Worm (Caenorhabditis elegans) whole organism, midembryonic: Measurements from ENCODE around the gene F13B6.2.

Source experiments
- cog-1 ChIP-seq: sonication (generic microtip); optimal IDR thresholded peaks from 2 replicates; lab custom pipeline; 2016; ENCODE audit warnings: missing genetic modification characterization, missing compliant biosample characterization
- flt-1 ChIP-seq: fragments of 200-800 bp; sonication (Bioruptor generic); IDR thresholded peaks from 2 replicates; pipeline ENCODE4 v1.3.6; 2022; ENCODE audit warnings: missing genetic modification characterization, missing compliant biosample characterization
- klf-2 ChIP-seq: fragments of 200-800 bp; sonication (Bioruptor generic); conservative IDR thresholded peaks from 2 replicates; pipeline ENCODE4 v1.3.6; 2022; ENCODE audit warnings: missing genetic modification reagents, missing genetic modification characterization, missing compliant biosample characterization
- ref-1 ChIP-seq: fragments of 200-800 bp; sonication (Bioruptor generic); conservative IDR thresholded peaks from 2 replicates; pipeline ENCODE4 v1.3.6; 2022; ENCODE audit warnings: missing genetic modification reagents, missing genetic modification characterization, missing compliant biosample characterization
- tab-1 ChIP-seq: fragments of 200-800 bp; sonication (Bioruptor generic); IDR thresholded peaks from 2 replicates; pipeline ENCODE4 v1.3.6; 2022; ENCODE audit warnings: missing genetic modification characterization, missing compliant biosample characterization
- ztf-23 ChIP-seq: fragments of 200-800 bp; sonication (Bioruptor generic); IDR thresholded peaks from 2 replicates; pipeline ENCODE4 v1.3.6; 2022; ENCODE audit warnings: missing genetic modification reagents, missing genetic modification characterization, missing compliant biosample characterization
- ztf-29 ChIP-seq: fragments of 200-800 bp; sonication (Bioruptor generic); IDR thresholded peaks from 2 replicates; pipeline ENCODE4 v1.3.6; 2022; ENCODE audit warnings: missing genetic modification reagents, missing genetic modification characterization, missing compliant biosample characterization

DNA sequence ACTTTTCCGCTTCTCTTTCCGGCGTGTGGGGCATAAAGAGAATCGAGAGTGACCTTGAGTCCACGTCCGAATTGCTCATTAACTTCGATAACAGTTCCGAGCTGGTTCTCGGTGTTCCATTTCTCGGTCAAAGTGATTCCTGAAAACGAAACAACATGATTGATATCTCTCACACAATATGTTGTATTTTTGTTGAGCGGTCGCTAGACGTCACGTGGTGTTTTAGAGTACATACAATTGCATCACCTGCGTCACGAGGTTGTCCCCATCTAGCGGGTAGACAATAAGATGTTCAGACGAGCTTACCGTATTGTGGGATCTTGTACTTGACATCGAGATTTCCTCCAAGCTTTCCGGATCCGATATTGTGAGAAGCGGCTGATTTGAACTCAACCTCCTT is 47.2 kb upstream of the F13B6.2 start:
- TF ChIP-seq ztf-23 (GFP tag; lab: Robert Waterston, UW): no peak
- TF ChIP-seq cog-1: no peak
- no peak for TF ChIP-seq klf-2 (GFP tag; lab: Robert Waterston, UW)
- no peak for TF ChIP-seq ref-1
- TF ChIP-seq flt-1 (GFP tag; lab: Robert Waterston, UW): no peak
- no peak for TF ChIP-seq ztf-29
- TF ChIP-seq tab-1: no peak
